Fruit fly (Drosophila melanogaster) whole organism, adult: ENCODE data around the gene RAF2.

ENCODE experiments used
- CG11617 ChIP-seq: fragments of 200-800 bp; sonication (Bioruptor generic); optimal IDR thresholded peaks from 2 replicates; lab custom pipeline; 2017; ENCODE audit warnings: mild to moderate bottlenecking, missing biosample characterization, missing genetic modification reagents, missing genetic modification characterization
- CG12768 ChIP-seq: fragments of 200-800 bp; sonication (Bioruptor generic); optimal IDR thresholded peaks from 2 replicates; lab custom pipeline; 2017; ENCODE audit warnings: missing biosample characterization, missing genetic modification characterization, mild to moderate bottlenecking, moderate library complexity, missing genetic modification reagents
- CG14711 ChIP-seq: fragments of 200-800 bp; sonication (Bioruptor generic); optimal IDR thresholded peaks from 2 replicates; lab custom pipeline; 2018; ENCODE audit warnings: missing biosample characterization, mild to moderate bottlenecking, missing genetic modification characterization, moderate library complexity
- CG1620 ChIP-seq: fragments of 200-800 bp; sonication (Bioruptor generic); optimal IDR thresholded peaks from 2 replicates; lab custom pipeline; 2016; ENCODE audit warnings: missing biosample characterization, missing genetic modification characterization
- CG33017 ChIP-seq: fragments of 200-800 bp; sonication (Bioruptor generic); optimal IDR thresholded peaks from 2 replicates; lab custom pipeline; 2018; ENCODE audit warnings: missing biosample characterization, mild to moderate bottlenecking, missing genetic modification characterization, moderate library complexity
- CG5204 ChIP-seq: fragments of 200-800 bp; sonication (Bioruptor generic); optimal IDR thresholded peaks from 2 replicates; lab custom pipeline; 2016; ENCODE audit warnings: missing biosample characterization, missing genetic modification characterization
- CG7045 ChIP-seq: fragments of 200-800 bp; sonication (Bioruptor generic); optimal IDR thresholded peaks from 2 replicates; lab custom pipeline; 2017; ENCODE audit warnings: missing biosample characterization, mild to moderate bottlenecking, missing genetic modification characterization
- CG7101 ChIP-seq: fragments of 200-800 bp; sonication (Bioruptor generic); optimal IDR thresholded peaks from 2 replicates; lab custom pipeline; 2018; ENCODE audit warnings: missing biosample characterization, mild to moderate bottlenecking, missing genetic modification characterization, moderate library complexity
- Clk ChIP-seq: fragments of 200-800 bp; sonication (Bioruptor generic); optimal IDR thresholded peaks from 2 replicates; lab custom pipeline; 2017; ENCODE audit warnings: missing biosample characterization, missing genetic modification characterization
- Crg-1 ChIP-seq: fragments of 200-800 bp; sonication (Bioruptor generic); optimal IDR thresholded peaks from 2 replicates; lab custom pipeline; 2016; ENCODE audit warnings: missing biosample characterization, missing genetic modification characterization
- Hr96 ChIP-seq: fragments of 200-800 bp; sonication (Bioruptor generic); optimal IDR thresholded peaks from 2 replicates; lab custom pipeline; 2016; ENCODE audit warnings: missing biosample characterization, missing genetic modification characterization
- Mnt ChIP-seq: fragments of 200-800 bp; sonication (Bioruptor generic); optimal IDR thresholded peaks from 2 replicates; lab custom pipeline; 2016; ENCODE audit warnings: missing biosample characterization, mild to moderate bottlenecking, missing genetic modification characterization
- bab1 ChIP-seq: fragments of 200-800 bp; sonication (Bioruptor generic); optimal IDR thresholded peaks from 3 replicates; lab custom pipeline; 2019; ENCODE audit warnings: missing biosample characterization, mild to moderate bottlenecking, missing genetic modification characterization, moderate library complexity
- cic ChIP-seq: fragments of 200-800 bp; sonication (Bioruptor generic); optimal IDR thresholded peaks from 2 replicates; lab custom pipeline; 2017; ENCODE audit warnings: missing biosample characterization, mild to moderate bottlenecking, missing genetic modification characterization, moderate library complexity
- cnc ChIP-seq, 2 experiments: fragments of >200 bp; optimal IDR thresholded peaks; 2 replicates each; lab custom pipeline; 2017
- kay ChIP-seq: fragments of 200-800 bp; sonication (Bioruptor generic); peaks from one replicate; lab custom pipeline; 2016; ENCODE audit warnings: missing biosample characterization, missing genetic modification characterization, borderline replicate concordance
- ovo ChIP-seq: fragments of 200-800 bp; sonication (Bioruptor generic); optimal IDR thresholded peaks from 2 replicates; lab custom pipeline; 2016; ENCODE audit warnings: missing biosample characterization, missing genetic modification characterization
- pad ChIP-seq: fragments of 200-800 bp; sonication (Bioruptor generic); optimal IDR thresholded peaks from 3 replicates; lab custom pipeline; 2017; ENCODE audit warnings: missing biosample characterization, missing genetic modification characterization, mild to moderate bottlenecking, moderate library complexity, missing genetic modification reagents
- tj ChIP-seq: fragments of 200-800 bp; sonication (Bioruptor generic); optimal IDR thresholded peaks from 3 replicates; lab custom pipeline; 2017; ENCODE audit warnings: missing biosample characterization, mild to moderate bottlenecking, missing genetic modification characterization, moderate library complexity
- toe ChIP-seq: fragments of 200-800 bp; sonication (Bioruptor generic); optimal IDR thresholded peaks from 2 replicates; lab custom pipeline; 2016; ENCODE audit warnings: missing biosample characterization, missing genetic modification characterization

RAF2 gene

dm6 chr3L:16359795-16360194 is 26.3 kb upstream of the RAF2 start:
- TF ChIP-seq pad (GFP tag; lab: Kevin White, UChicago) (no peak), cic (GFP tag; lab: Kevin White, UChicago) (no peak), tj (no peak), CG5204 (no peak), Clk (GFP tag; lab: Kevin White, UChicago) (no peak), CG11617 (GFP tag; lab: Kevin White, UChicago) (no peak), CG14711 (tag; lab: Kevin White, UChicago) (no peak), CG12768 (GFP tag; lab: Kevin White, UChicago) (peak; percentile 39), kay (GFP tag; lab: Kevin White, UChicago) (peak; percentile 92), CG1620 (GFP tag; lab: Kevin White, UChicago) (no peak), toe (GFP tag; lab: Kevin White, UChicago) (no peak), bab1 (GFP tag; lab: Kevin White, UChicago) (no peak)

dm6 chr3L:16361200-16361815 is 24.8 kb upstream of the RAF2 start:
- TF ChIP-seq CG11617 (GFP tag; lab: Kevin White, UChicago) (no peak), CG1620 (GFP tag; lab: Kevin White, UChicago) (no peak), bab1 (GFP tag; lab: Kevin White, UChicago) (no peak), CG5204 (no peak), cnc (optimal IDR thresholded peaks at IDR 0.05; lab: Kevin White, UChicago) (no peak), CG7045 (GFP tag; lab: Kevin White, UChicago) (no peak), cic (GFP tag; lab: Kevin White, UChicago) (no peak), Hr96 (no peak), Crg-1 (GFP tag; lab: Kevin White, UChicago) (no peak)

- TF ChIP-seq CG33017 (tag; lab: Kevin White, UChicago) (no peak), Hr96 (no peak), CG5204 (no peak)
Observed at dm6 chr3L:16362119-16362653, 23.9 kb upstream of the RAF2 start, which contains the start of gene Cpr72Ea. Cpr72Ea (plus strand) TSS chr3L:16362603.

- no peak for TF ChIP-seq CG11617 (GFP tag; lab: Kevin White, UChicago)
- TF ChIP-seq Hr96, result no peak
- TF ChIP-seq pad (GFP tag; lab: Kevin White, UChicago), result no peak
Observed at dm6 chr3L:16364182-16364581, 21.9 kb upstream of the RAF2 start.

dm6 chr3L:16364599-16364998 is 21.5 kb upstream of the RAF2 start, which contains the start of gene Cpr72Eb:
Cpr72Eb (plus strand) TSS chr3L:16364899.
- TF ChIP-seq CG33017 (tag; lab: Kevin White, UChicago) (no peak), CG7045 (GFP tag; lab: Kevin White, UChicago) (no peak), CG12768 (GFP tag; lab: Kevin White, UChicago) (no peak), cic (GFP tag; lab: Kevin White, UChicago) (no peak), kay (GFP tag; lab: Kevin White, UChicago) (no peak), Hr96 (no peak), CG7101 (tag; lab: Kevin White, UChicago) (no peak), pad (GFP tag; lab: Kevin White, UChicago) (no peak), CG14711 (tag; lab: Kevin White, UChicago) (no peak)

- TF ChIP-seq CG33017 (tag; lab: Kevin White, UChicago) (no peak), CG14711 (tag; lab: Kevin White, UChicago) (no peak), CG7101 (tag; lab: Kevin White, UChicago) (no peak), CG7045 (GFP tag; lab: Kevin White, UChicago) (no peak), Crg-1 (GFP tag; lab: Kevin White, UChicago) (no peak), CG12768 (GFP tag; lab: Kevin White, UChicago) (no peak), Clk (GFP tag; lab: Kevin White, UChicago) (no peak), CG11617 (GFP tag; lab: Kevin White, UChicago) (no peak), toe (GFP tag; lab: Kevin White, UChicago) (no peak)
Observed at dm6 chr3L:16367240-16367639, 18.9 kb upstream of the RAF2 start, which contains the start of gene Cpr72Ec. Cpr72Ec (minus strand) TSS chr3L:16367340.

dm6 chr3L:16368199-16368598 is 17.9 kb upstream of the RAF2 start, which contains the start of gene CG4842:
CG4842 (plus strand) TSS chr3L:16368389.
- TF ChIP-seq CG7101 (tag; lab: Kevin White, UChicago) (no peak), toe (GFP tag; lab: Kevin White, UChicago) (no peak), Mnt (no peak), CG7045 (GFP tag; lab: Kevin White, UChicago) (no peak), CG33017 (tag; lab: Kevin White, UChicago) (no peak), Clk (GFP tag; lab: Kevin White, UChicago) (no peak), Crg-1 (GFP tag; lab: Kevin White, UChicago) (no peak), tj (no peak), bab1 (GFP tag; lab: Kevin White, UChicago) (no peak), pad (GFP tag; lab: Kevin White, UChicago) (no peak), ovo (no peak), CG1620 (GFP tag; lab: Kevin White, UChicago) (no peak), cic (GFP tag; lab: Kevin White, UChicago) (no peak), CG5204 (no peak), Hr96 (no peak), CG14711 (tag; lab: Kevin White, UChicago) (no peak), kay (GFP tag; lab: Kevin White, UChicago) (no peak), CG11617 (GFP tag; lab: Kevin White, UChicago) (no peak), CG12768 (GFP tag; lab: Kevin White, UChicago) (no peak), cnc (optimal IDR thresholded peaks at IDR 0.05; lab: Kevin White, UChicago) (no peak)
